Fruit fly (Drosophila melanogaster) whole organism, embryonic: ENCODE results near the gene Nup37.

Source experiments
- Ada2b ChIP-seq: fragments of 200-800 bp; sonication (Bioruptor generic); IDR thresholded peaks from 2 replicates; pipeline ENCODE4 v1.3.6; 2022; ENCODE audit warnings: missing biosample characterization, missing genetic modification characterization
- Antp ChIP-seq: fragments of 200-800 bp; sonication (Bioruptor generic); optimal IDR thresholded peaks from 3 replicates; lab custom pipeline; 2016; ENCODE audit warnings: missing biosample characterization, missing genetic modification characterization
- BEAF-32 ChIP-seq: fragments of 200-800 bp; sonication (Bioruptor generic); optimal IDR thresholded peaks from 3 replicates; lab custom pipeline; 2017; ENCODE audit warnings: missing biosample characterization, missing genetic modification characterization, mild to moderate bottlenecking, moderate library complexity, missing genetic modification reagents
- Bteb2 ChIP-seq: fragments of 200-800 bp; sonication (Bioruptor generic); optimal IDR thresholded peaks from 2 replicates; lab custom pipeline; 2016; ENCODE audit warnings: missing biosample characterization, missing genetic modification characterization
- C15 ChIP-seq: fragments of 200-800 bp; sonication (Bioruptor generic); IDR thresholded peaks from 3 replicates; pipeline ENCODE4 v1.3.6; 2022; ENCODE audit warnings: missing biosample characterization, missing genetic modification characterization
- CG11560 ChIP-seq: fragments of 200-800 bp; sonication (Bioruptor generic); IDR thresholded peaks from 3 replicates; pipeline ENCODE4 v1.3.6; 2022; ENCODE audit warnings: missing biosample characterization, missing genetic modification characterization
- CG12744 ChIP-seq: fragments of 200-800 bp; sonication (Bioruptor generic); optimal IDR thresholded peaks from 2 replicates; lab custom pipeline; 2016; ENCODE audit warnings: missing biosample characterization, missing genetic modification characterization
- CG12769 ChIP-seq: fragments of 200-800 bp; sonication (Bioruptor generic); optimal IDR thresholded peaks from 2 replicates; lab custom pipeline; 2019; ENCODE audit warnings: missing biosample characterization, mild to moderate bottlenecking, missing genetic modification characterization, moderate library complexity
- CG12942 ChIP-seq: fragments of 200-800 bp; sonication (Bioruptor generic); optimal IDR thresholded peaks from 3 replicates; lab custom pipeline; 2016; ENCODE audit warnings: missing biosample characterization, missing genetic modification characterization
- CG15696 ChIP-seq: fragments of 200-800 bp; sonication (Bioruptor generic); optimal IDR thresholded peaks from 2 replicates; lab custom pipeline; 2019; ENCODE audit warnings: missing biosample characterization, mild to moderate bottlenecking, missing genetic modification characterization, moderate library complexity
- CG1792 ChIP-seq: fragments of 200-800 bp; sonication (Bioruptor generic); optimal IDR thresholded peaks from 2 replicates; lab custom pipeline; 2016; ENCODE audit warnings: missing biosample characterization, missing genetic modification characterization
- CG1832 ChIP-seq: fragments of 200-800 bp; sonication (Bioruptor generic); optimal IDR thresholded peaks from 2 replicates; lab custom pipeline; 2017; ENCODE audit warnings: missing biosample characterization, mild to moderate bottlenecking, missing genetic modification characterization, inconsistent platforms
- CG2120 ChIP-seq: fragments of 200-800 bp; sonication (Bioruptor generic); optimal IDR thresholded peaks from 3 replicates; lab custom pipeline; 2016; ENCODE audit warnings: missing biosample characterization, missing genetic modification characterization
- CG4404 ChIP-seq: fragments of 200-800 bp; sonication (Bioruptor generic); IDR thresholded peaks from 2 replicates; pipeline ENCODE4 v1.3.6; 2022; ENCODE audit warnings: missing biosample characterization, missing genetic modification characterization
- CG8281 ChIP-seq: fragments of 200-800 bp; sonication (Bioruptor generic); optimal IDR thresholded peaks from 2 replicates; lab custom pipeline; 2018; ENCODE audit warnings: missing biosample characterization, mild to moderate bottlenecking, missing genetic modification characterization, moderate library complexity
- CHES-1-like ChIP-seq: fragments of 200-800 bp; sonication (Bioruptor generic); optimal IDR thresholded peaks from 2 replicates; lab custom pipeline; 2016; ENCODE audit warnings: missing biosample characterization, missing genetic modification characterization
- CrebB ChIP-seq: fragments of 200-800 bp; sonication (Bioruptor generic); optimal IDR thresholded peaks from 3 replicates; lab custom pipeline; 2018; ENCODE audit warnings: missing biosample characterization, mild to moderate bottlenecking, missing genetic modification characterization
- Fer2 ChIP-seq: fragments of 200-800 bp; sonication (Bioruptor generic); optimal IDR thresholded peaks from 2 replicates; lab custom pipeline; 2018; ENCODE audit warnings: missing biosample characterization, mild to moderate bottlenecking, missing genetic modification characterization, moderate library complexity
- HLH54F ChIP-seq: fragments of 200-800 bp; sonication (Bioruptor generic); optimal IDR thresholded peaks from 3 replicates; lab custom pipeline; 2016; ENCODE audit warnings: missing biosample characterization, missing genetic modification characterization
- Hr78 ChIP-seq, 2 experiments: fragments of 200-800 bp in 1 of 2; fragments of >200 bp in 1 of 2; sonication (Bioruptor generic) in 1 of 2; optimal IDR thresholded peaks; 2 replicates each; lab custom pipeline; 2017 to 2019; ENCODE audit warnings: missing biosample characterization in 2 of 2, missing genetic modification characterization in 2 of 2, mild to moderate bottlenecking in 1 of 2, moderate library complexity in 1 of 2
- Kr ChIP-seq: fragments of 200-800 bp; sonication (Bioruptor generic); optimal IDR thresholded peaks from 2 replicates; lab custom pipeline; 2017; ENCODE audit warnings: missing biosample characterization, mild to moderate bottlenecking, missing genetic modification characterization
- NK7.1 ChIP-seq: fragments of 200-800 bp; sonication (Bioruptor generic); optimal IDR thresholded peaks from 3 replicates; lab custom pipeline; 2016; ENCODE audit warnings: missing biosample characterization, missing genetic modification characterization
- Optix ChIP-seq: fragments of 200-800 bp; sonication (Bioruptor generic); IDR thresholded peaks from 3 replicates; pipeline ENCODE4 v1.3.6; 2022; ENCODE audit warnings: missing biosample characterization, missing genetic modification characterization
- Pdp1 ChIP-seq, 2 experiments: fragments of 200-800 bp; sonication (Bioruptor generic); optimal IDR thresholded peaks; 3 replicates each; lab custom pipeline; 2016; ENCODE audit warnings: missing biosample characterization in 2 of 2, missing genetic modification characterization in 2 of 2, mild to moderate bottlenecking in 1 of 2, moderate library complexity in 1 of 2
- Trl ChIP-seq, 3 experiments: fragments of >200 bp in 2 of 3; fragments of 200-800 bp in 1 of 3; sonication (Bioruptor generic) in 1 of 3; optimal IDR thresholded peaks; 2 replicates in 1 of 3; 3 replicates in 2 of 3; lab custom pipeline; 2016 to 2017; ENCODE audit warnings: missing biosample characterization in 1 of 3, missing genetic modification characterization in 1 of 3
- Usf ChIP-seq: fragments of 200-800 bp; sonication (Bioruptor generic); optimal IDR thresholded peaks from 2 replicates; lab custom pipeline; 2017; ENCODE audit warnings: missing genotype, missing biosample characterization, missing genetic modification characterization
- Xrp1 ChIP-seq: fragments of 200-800 bp; sonication (Bioruptor generic); IDR thresholded peaks from 2 replicates; pipeline ENCODE4 v1.3.6; 2022; ENCODE audit warnings: missing biosample characterization, missing genetic modification characterization
- chinmo ChIP-seq: fragments of 200-800 bp; sonication (Bioruptor generic); IDR thresholded peaks from 4 replicates; pipeline ENCODE4 v1.3.6; 2022; ENCODE audit warnings: missing biosample characterization, missing genetic modification characterization; ENCODE audit not compliant: partially characterized antibody
- eve ChIP-seq, 2 experiments: fragments of >200 bp; optimal IDR thresholded peaks; 2 replicates each; lab custom pipeline; 2017; ENCODE audit warnings: missing biosample characterization in 2 of 2, missing genetic modification characterization in 2 of 2
- exex ChIP-seq: fragments of 200-800 bp; sonication (Bioruptor generic); optimal IDR thresholded peaks from 4 replicates; lab custom pipeline; 2018; ENCODE audit warnings: missing biosample characterization, mild to moderate bottlenecking, missing genetic modification characterization, moderate library complexity
- fd3F ChIP-seq: fragments of 200-800 bp; sonication (Bioruptor generic); optimal IDR thresholded peaks from 2 replicates; lab custom pipeline; 2018; ENCODE audit warnings: missing biosample characterization, mild to moderate bottlenecking, missing genetic modification characterization, moderate library complexity
- grn ChIP-seq: fragments of 200-800 bp; sonication (Bioruptor generic); optimal IDR thresholded peaks from 3 replicates; lab custom pipeline; 2017; ENCODE audit warnings: missing biosample characterization, missing genetic modification characterization
- hth ChIP-seq: fragments of >200 bp; optimal IDR thresholded peaks from 2 replicates; lab custom pipeline; 2017; ENCODE audit warnings: inconsistent platforms
- mld ChIP-seq: fragments of 200-800 bp; sonication (Bioruptor generic); IDR thresholded peaks from 3 replicates; pipeline ENCODE4 v1.3.6; 2022; ENCODE audit warnings: missing biosample characterization, missing genetic modification characterization; ENCODE audit not compliant: partially characterized antibody
- rib ChIP-seq: fragments of 200-800 bp; sonication (Bioruptor generic); IDR thresholded peaks from 2 replicates; pipeline ENCODE4 v1.3.6; 2022; ENCODE audit warnings: missing biosample characterization, missing genetic modification characterization
- run ChIP-seq: fragments of 200-800 bp; sonication (Bioruptor generic); optimal IDR thresholded peaks from 3 replicates; lab custom pipeline; 2018; ENCODE audit warnings: missing biosample characterization, mild to moderate bottlenecking, missing genetic modification characterization
- schlank ChIP-seq: fragments of 200-800 bp; sonication (Bioruptor generic); optimal IDR thresholded peaks from 2 replicates; lab custom pipeline; 2018; ENCODE audit warnings: missing biosample characterization, mild to moderate bottlenecking, missing genetic modification characterization
- sens ChIP-seq: fragments of 200-800 bp; sonication (Bioruptor generic); peaks from one replicate; lab custom pipeline; 2016; ENCODE audit warnings: missing biosample characterization, missing genetic modification characterization
- sens-2 ChIP-seq: fragments of 200-800 bp; sonication (Bioruptor generic); IDR thresholded peaks from 2 replicates; pipeline ENCODE4 v1.3.6; 2022; ENCODE audit warnings: missing biosample characterization, missing genetic modification characterization
- sug ChIP-seq: fragments of 200-800 bp; optimal IDR thresholded peaks from 2 replicates; lab custom pipeline; 2019; ENCODE audit warnings: missing biosample characterization, mild to moderate bottlenecking, missing genetic modification characterization, moderate library complexity
- trh ChIP-seq: fragments of 200-800 bp; sonication (Bioruptor generic); optimal IDR thresholded peaks from 2 replicates; lab custom pipeline; 2016; ENCODE audit warnings: missing biosample characterization, missing genetic modification characterization
- z ChIP-seq: fragments of 200-800 bp; sonication (Bioruptor generic); IDR thresholded peaks from 3 replicates; pipeline ENCODE4 v1.3.6; 2022; ENCODE audit warnings: missing biosample characterization, missing genetic modification characterization

Nup37 gene

dm6 chr3R:25281165-25281564 lies 33.7 kb downstream of the Nup37 start, which contains the start of gene CG11892 (continued):
- TF ChIP-seq HLH54F (GFP tag; lab: Kevin White, UChicago) (no peak), eve (GFP tag; optimal IDR thresholded peaks at IDR 0.05; lab: Kevin White, UChicago) (no peak), CG1832 (GFP tag; lab: Kevin White, UChicago) (no peak), schlank (tag; lab: Kevin White, UChicago) (peak; percentile 79), CG8281 (tag; lab: Kevin White, UChicago) (peak; percentile 19), CG12744 (GFP tag; lab: Kevin White, UChicago) (no peak), Kr (GFP tag; lab: Kevin White, UChicago) (no peak), NK7.1 (GFP tag; lab: Kevin White, UChicago) (no peak), Optix (GFP tag; lab: Robert Waterston, UW) (no peak), Antp (GFP tag; lab: Kevin White, UChicago) (no peak), hth (lab: Kevin White, UChicago) (no peak), CrebB (peak; percentile 66), Bteb2 (GFP tag; lab: Kevin White, UChicago) (no peak), CHES-1-like (no peak), Fer2 (no peak), C15 (0 out of 3 replicates have a peak, but pooled peaks have one; percentile 32), CG4404 (GFP tag; lab: Robert Waterston, UW) (no peak), CG2120 (GFP tag; lab: Kevin White, UChicago) (peak; percentile 44), rib (GFP tag; lab: Robert Waterston, UW) (no peak)

dm6 chr3R:25283209-25283670 lies 35.8 kb downstream of the Nup37 start, which contains the start of gene CG31300:
TSS of gene CG31300 (plus strand) at chr3R:25283620.
- TF ChIP-seq fd3F (GFP tag; lab: Kevin White, UChicago), result no peak
- peak; percentile 37 for TF ChIP-seq exex (tag; lab: Kevin White, UChicago)
- TF ChIP-seq grn (GFP tag; lab: Kevin White, UChicago), result peak; percentile 68
- TF ChIP-seq BEAF-32 (GFP tag; lab: Kevin White, UChicago), result no peak
- TF ChIP-seq CG12769 (tag; lab: Kevin White, UChicago), result no peak
- no peak for TF ChIP-seq sens-2
- peak; percentile 69 for TF ChIP-seq run (tag; lab: Kevin White, UChicago)
- TF ChIP-seq CG15696 (tag; lab: Kevin White, UChicago), result no peak
- no peak for TF ChIP-seq CG12942 (GFP tag; lab: Kevin White, UChicago)
- peak in 1 of 2 experiments; percentile 57 for TF ChIP-seq Hr78 (GFP tag; optimal IDR thresholded peaks at IDR 0.05; lab: Kevin White, UChicago)
- peak in 1 of 2 experiments; percentile 59 for TF ChIP-seq Pdp1 (GFP tag; optimal IDR thresholded peaks at IDR 0.05; lab: Kevin White, UChicago)
- TF ChIP-seq Xrp1, result no peak
- TF ChIP-seq sug (tag; lab: Kevin White, UChicago), result peak; percentile 18
- no peak for TF ChIP-seq mld (GFP tag; lab: Robert Waterston, UW)

dm6 chr3R:25285173-25285572 lies 37.7 kb downstream of the Nup37 start, which contains the start of gene CG31104:
TSS of gene CG31104 (plus strand) at chr3R:25285473.
- TF ChIP-seq exex (tag; lab: Kevin White, UChicago) (peak; percentile 22), CG11560 (no peak), Usf (GFP tag; lab: Kevin White, UChicago) (no peak)

- TF ChIP-seq sens, result peak; percentile 13
- 0 out of 4 replicates have a peak, but pooled peaks have one; percentile 17 for TF ChIP-seq chinmo (GFP tag; lab: Robert Waterston, UW)
- TF ChIP-seq sug (tag; lab: Kevin White, UChicago), result peak; percentile 29
- TF ChIP-seq z (GFP tag; lab: Robert Waterston, UW), result 0 out of 3 replicates have a peak, but pooled peaks have one; percentile 31
- TF ChIP-seq exex (tag; lab: Kevin White, UChicago), result peak; percentile 69
- no peak for TF ChIP-seq Ada2b (GFP tag; lab: Robert Waterston, UW)
- peak in 1 of 2 experiments; percentile 16 for TF ChIP-seq Trl (optimal IDR thresholded peaks at IDR 0.05; lab: Kevin White, UChicago)
- TF ChIP-seq Trl (GFP tag; optimal IDR thresholded peaks at IDR 0.05; lab: Kevin White, UChicago), result no peak
- no peak for TF ChIP-seq CG1792 (GFP tag; lab: Kevin White, UChicago)
- no peak for TF ChIP-seq Kr (GFP tag; lab: Kevin White, UChicago)
- TF ChIP-seq Bteb2 (GFP tag; lab: Kevin White, UChicago), result no peak
- TF ChIP-seq trh (GFP tag; lab: Kevin White, UChicago), result no peak
- TF ChIP-seq, all 482 proteins: peak for 6
Measured at dm6 chr3R:25287128-25287527, 39.7 kb downstream of the Nup37 start, which contains the start of gene CG13658. TSS of gene CG13658 (plus strand) at chr3R:25287474.
